Worm (Caenorhabditis elegans): ENCODE results near the gene F55G1.15.

DNA sequence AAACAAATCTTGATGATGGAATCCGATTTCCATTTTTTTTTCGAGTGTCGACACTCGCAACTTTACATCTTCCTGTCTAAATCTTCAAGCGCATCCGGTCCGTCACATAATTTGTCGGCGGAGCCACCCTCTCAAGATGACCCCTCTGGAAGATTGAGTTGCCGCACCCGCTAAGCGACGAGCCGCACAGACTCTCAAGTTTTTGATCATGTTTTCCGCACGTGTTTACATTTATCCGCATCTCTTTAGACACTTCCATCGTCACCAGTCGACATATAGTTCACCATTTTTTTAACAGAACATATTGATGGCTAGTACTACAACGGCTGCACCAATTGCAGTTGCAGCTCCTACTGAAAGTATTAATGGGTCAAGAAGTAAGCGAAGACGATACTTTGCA lies 9.8 kb downstream of the F55G1.15 start, which contains the start of gene F55G1.1:
- TF ChIP-seq blmp-1 (tag; optimal IDR thresholded peaks at IDR 0.05) (no peak), unc-39 (tag; optimal IDR thresholded peaks at IDR 0.05) (no peak), mab-5 (tag; optimal IDR thresholded peaks at IDR 0.05) (no peak)

All from whole organism, mixed stage, embryonic.